Fruit fly (Drosophila melanogaster) whole organism, embryonic: ENCODE data around the gene CG32944.

Experiments
- B-H2 ChIP-seq: fragments of 200-800 bp; sonication (Bioruptor generic); optimal IDR thresholded peaks from 2 replicates; lab custom pipeline; 2018; ENCODE audit warnings: missing biosample characterization, mild to moderate bottlenecking, missing genetic modification characterization
- BtbVII ChIP-seq: fragments of 200-800 bp; sonication (Bioruptor generic); optimal IDR thresholded peaks from 3 replicates; lab custom pipeline; 2017; ENCODE audit warnings: missing biosample characterization, mild to moderate bottlenecking, missing genetic modification characterization
- CG10321 ChIP-seq: fragments of 200-800 bp; sonication (Bioruptor generic); IDR thresholded peaks from 2 replicates; pipeline ENCODE4 v1.3.6; 2022; ENCODE audit warnings: missing biosample characterization, missing genetic modification characterization
- CG11695 ChIP-seq: fragments of 200-800 bp; sonication (Bioruptor generic); IDR thresholded peaks from 3 replicates; pipeline ENCODE4 v1.3.6; 2022; ENCODE audit warnings: missing biosample characterization, missing genetic modification characterization
- CG11696 ChIP-seq: fragments of 200-800 bp; sonication (Bioruptor generic); IDR thresholded peaks from 2 replicates; pipeline ENCODE4 v1.3.6; 2022; ENCODE audit warnings: missing biosample characterization, missing genetic modification characterization
- CG12659 ChIP-seq: fragments of 200-800 bp; sonication (Bioruptor generic); optimal IDR thresholded peaks from 3 replicates; lab custom pipeline; 2017; ENCODE audit warnings: mild to moderate bottlenecking, missing biosample characterization, missing genetic modification reagents, missing genetic modification characterization
- CG18011 ChIP-seq: fragments of 200-800 bp; sonication (Bioruptor generic); optimal IDR thresholded peaks from 2 replicates; lab custom pipeline; 2017; ENCODE audit warnings: missing biosample characterization, missing genetic modification characterization, mild to moderate bottlenecking, moderate library complexity, missing genotype
- CG2116 ChIP-seq: fragments of 200-800 bp; sonication (Bioruptor generic); optimal IDR thresholded peaks from 3 replicates; lab custom pipeline; 2018; ENCODE audit warnings: missing biosample characterization, mild to moderate bottlenecking, missing genetic modification characterization
- CG2120 ChIP-seq: fragments of 200-800 bp; sonication (Bioruptor generic); optimal IDR thresholded peaks from 3 replicates; lab custom pipeline; 2016; ENCODE audit warnings: missing biosample characterization, missing genetic modification characterization
- CG2199 ChIP-seq: fragments of 200-800 bp; sonication (Bioruptor generic); IDR thresholded peaks from 3 replicates; pipeline ENCODE4 v1.3.6; 2022; ENCODE audit warnings: missing biosample characterization, missing genetic modification characterization
- CG31365 ChIP-seq: fragments of 200-800 bp; sonication (Bioruptor generic); optimal IDR thresholded peaks from 2 replicates; lab custom pipeline; 2018; ENCODE audit warnings: missing biosample characterization, mild to moderate bottlenecking, missing genetic modification characterization
- CG32532 ChIP-seq: fragments of 200-800 bp; sonication (Bioruptor generic); IDR thresholded peaks from 2 replicates; pipeline ENCODE4 v1.3.6; 2022; ENCODE audit warnings: missing biosample characterization, missing genetic modification characterization
- CG3281 ChIP-seq: fragments of 200-800 bp; sonication (Bioruptor generic); optimal IDR thresholded peaks from 3 replicates; lab custom pipeline; 2017; ENCODE audit warnings: missing biosample characterization, mild to moderate bottlenecking, missing genetic modification characterization
- CG4360 ChIP-seq: fragments of 200-800 bp; sonication (Bioruptor generic); IDR thresholded peaks from 2 replicates; pipeline ENCODE4 v1.3.6; 2022; ENCODE audit warnings: missing biosample characterization, missing genetic modification characterization
- CG4854 ChIP-seq: fragments of 200-800 bp; sonication (Bioruptor generic); optimal IDR thresholded peaks from 2 replicates; lab custom pipeline; 2016; ENCODE audit warnings: missing biosample characterization, missing genetic modification characterization, inconsistent platforms
- CG7357 ChIP-seq: fragments of 200-800 bp; sonication (Bioruptor generic); IDR thresholded peaks from 3 replicates; pipeline ENCODE4 v1.3.6; 2022; ENCODE audit warnings: missing biosample characterization, missing genetic modification characterization
- CG7786 ChIP-seq: fragments of 200-800 bp; sonication (Bioruptor generic); optimal IDR thresholded peaks from 2 replicates; lab custom pipeline; 2016; ENCODE audit warnings: missing biosample characterization, missing genetic modification characterization
- CG8388 ChIP-seq: fragments of 200-800 bp; sonication (Bioruptor generic); optimal IDR thresholded peaks from 2 replicates; lab custom pipeline; 2019; ENCODE audit warnings: missing biosample characterization, mild to moderate bottlenecking, missing genetic modification characterization, moderate library complexity
- Dip2 ChIP-seq: fragments of 200-800 bp; sonication (Bioruptor generic); IDR thresholded peaks from 2 replicates; pipeline ENCODE4 v1.3.6; 2022; ENCODE audit warnings: missing biosample characterization, missing genetic modification characterization
- Ets97D ChIP-seq: fragments of 200-800 bp; sonication (Bioruptor generic); optimal IDR thresholded peaks from 3 replicates; lab custom pipeline; 2016; ENCODE audit warnings: missing biosample characterization, missing genetic modification characterization
- Fer1 ChIP-seq: fragments of 200-800 bp; sonication (Bioruptor generic); optimal IDR thresholded peaks from 2 replicates; lab custom pipeline; 2017; ENCODE audit warnings: missing biosample characterization, mild to moderate bottlenecking, missing genetic modification characterization
- MBD-R2 ChIP-seq: fragments of 200-800 bp; sonication (Bioruptor generic); IDR thresholded peaks from 2 replicates; pipeline ENCODE4 v1.3.6; 2022; ENCODE audit warnings: missing biosample characterization, missing genetic modification characterization
- Max ChIP-seq: fragments of 200-800 bp; sonication (Bioruptor generic); optimal IDR thresholded peaks from 2 replicates; lab custom pipeline; 2016; ENCODE audit warnings: missing biosample characterization, mild to moderate bottlenecking, missing genetic modification characterization
- Meics ChIP-seq: fragments of 200-800 bp; sonication (Bioruptor generic); optimal IDR thresholded peaks from 2 replicates; lab custom pipeline; 2017; ENCODE audit warnings: missing biosample characterization, mild to moderate bottlenecking, missing genetic modification characterization
- NFAT ChIP-seq: fragments of 200-800 bp; sonication (Bioruptor generic); IDR thresholded peaks from 2 replicates; pipeline ENCODE4 v1.3.6; 2022; ENCODE audit warnings: missing biosample characterization, missing genetic modification characterization
- Oli ChIP-seq: fragments of 200-800 bp; sonication (Bioruptor generic); optimal IDR thresholded peaks from 2 replicates; lab custom pipeline; 2018; ENCODE audit warnings: missing biosample characterization, mild to moderate bottlenecking, missing genetic modification characterization, moderate library complexity
- Rfx ChIP-seq: fragments of 200-800 bp; sonication (Bioruptor generic); IDR thresholded peaks from 2 replicates; pipeline ENCODE4 v1.3.6; 2022; ENCODE audit warnings: missing biosample characterization, missing genetic modification characterization
- Rx ChIP-seq: fragments of 200-800 bp; sonication (Bioruptor generic); IDR thresholded peaks from 2 replicates; pipeline ENCODE4 v1.3.6; 2022; ENCODE audit warnings: missing biosample characterization, missing genetic modification characterization
- TFAM ChIP-seq: fragments of 200-800 bp; sonication (Bioruptor generic); optimal IDR thresholded peaks from 2 replicates; lab custom pipeline; 2017; ENCODE audit warnings: missing biosample characterization, missing genetic modification characterization, inconsistent platforms
- Usf ChIP-seq: fragments of 200-800 bp; sonication (Bioruptor generic); optimal IDR thresholded peaks from 2 replicates; lab custom pipeline; 2017; ENCODE audit warnings: missing genotype, missing biosample characterization, missing genetic modification characterization
- abd-A ChIP-seq: fragments of 200-800 bp; sonication (Bioruptor generic); optimal IDR thresholded peaks from 3 replicates; lab custom pipeline; 2019; ENCODE audit warnings: missing biosample characterization, mild to moderate bottlenecking, missing genetic modification characterization, moderate library complexity
- ato ChIP-seq: fragments of 200-800 bp; sonication (Bioruptor generic); IDR thresholded peaks from 2 replicates; pipeline ENCODE4 v1.3.6; 2022; ENCODE audit warnings: missing biosample characterization, missing genetic modification characterization; ENCODE audit not compliant: partially characterized antibody
- cg ChIP-seq: fragments of 200-800 bp; sonication (Bioruptor generic); optimal IDR thresholded peaks from 3 replicates; lab custom pipeline; 2019; ENCODE audit warnings: missing biosample characterization, mild to moderate bottlenecking, missing genetic modification characterization, moderate library complexity
- corto ChIP-seq: fragments of 200-800 bp; sonication (Bioruptor generic); optimal IDR thresholded peaks from 2 replicates; lab custom pipeline; 2016; ENCODE audit warnings: missing biosample characterization, mild to moderate bottlenecking, missing genetic modification characterization, moderate library complexity
- crol ChIP-seq: fragments of 200-800 bp; sonication (Bioruptor generic); IDR thresholded peaks from 2 replicates; pipeline ENCODE4 v1.3.6; 2022; ENCODE audit warnings: missing biosample characterization, missing genetic modification characterization
- h ChIP-seq: fragments of >200 bp; optimal IDR thresholded peaks from 2 replicates; lab custom pipeline; 2017
- jigr1 ChIP-seq: fragments of 200-800 bp; sonication (Bioruptor generic); IDR thresholded peaks from 3 replicates; pipeline ENCODE4 v1.3.6; 2022; ENCODE audit warnings: missing biosample characterization, missing genetic modification characterization
- kah ChIP-seq: fragments of 200-800 bp; sonication (Bioruptor generic); optimal IDR thresholded peaks from 2 replicates; lab custom pipeline; 2018; ENCODE audit warnings: missing biosample characterization, mild to moderate bottlenecking, missing genetic modification characterization
- kay ChIP-seq: fragments of 200-800 bp; sonication (Bioruptor generic); optimal IDR thresholded peaks from 2 replicates; lab custom pipeline; 2016; ENCODE audit warnings: missing biosample characterization, missing genetic modification characterization
- knrl ChIP-seq: fragments of 200-800 bp; sonication (Bioruptor generic); IDR thresholded peaks from 3 replicates; pipeline ENCODE4 v1.3.6; 2022; ENCODE audit warnings: missing biosample characterization, missing genetic modification characterization; ENCODE audit not compliant: partially characterized antibody
- lbe ChIP-seq: fragments of 200-800 bp; sonication (Bioruptor generic); optimal IDR thresholded peaks from 2 replicates; lab custom pipeline; 2016; ENCODE audit warnings: missing biosample characterization, mild to moderate bottlenecking, missing genetic modification characterization
- onecut ChIP-seq: fragments of 200-800 bp; sonication (Bioruptor generic); IDR thresholded peaks from 2 replicates; pipeline ENCODE4 v1.3.6; 2022; ENCODE audit warnings: missing biosample characterization, missing genetic modification characterization
- pfk ChIP-seq: fragments of 200-800 bp; sonication (Bioruptor generic); optimal IDR thresholded peaks from 2 replicates; lab custom pipeline; 2018; ENCODE audit warnings: missing biosample characterization, mild to moderate bottlenecking, missing genetic modification characterization, moderate library complexity
- sens ChIP-seq: fragments of 200-800 bp; sonication (Bioruptor generic); peaks from one replicate; lab custom pipeline; 2016; ENCODE audit warnings: missing biosample characterization, missing genetic modification characterization
- sqz ChIP-seq: fragments of 200-800 bp; sonication (Bioruptor generic); optimal IDR thresholded peaks from 3 replicates; lab custom pipeline; 2018; ENCODE audit warnings: missing biosample characterization, mild to moderate bottlenecking, missing genetic modification characterization
- tll ChIP-seq, 2 experiments: fragments of 200-800 bp in 1 of 2; fragments of >200 bp in 1 of 2; sonication (Bioruptor generic) in 1 of 2; optimal IDR thresholded peaks; 2 replicates each; lab custom pipeline; 2017 to 2019; ENCODE audit warnings: missing biosample characterization in 2 of 2, missing genetic modification characterization in 2 of 2, mild to moderate bottlenecking in 1 of 2, moderate library complexity in 1 of 2
- tna ChIP-seq: fragments of 200-800 bp; sonication (Bioruptor generic); IDR thresholded peaks from 2 replicates; pipeline ENCODE4 v1.3.6; 2022; ENCODE audit warnings: missing biosample characterization, missing genetic modification characterization; ENCODE audit not compliant: partially characterized antibody
- vvl ChIP-seq: fragments of 200-800 bp; sonication (Bioruptor generic); IDR thresholded peaks from 2 replicates; pipeline ENCODE4 v1.3.6; 2022; ENCODE audit warnings: missing biosample characterization, missing genetic modification characterization
- zen ChIP-seq: fragments of 200-800 bp; sonication (Bioruptor generic); optimal IDR thresholded peaks from 3 replicates; lab custom pipeline; 2018; ENCODE audit warnings: missing biosample characterization, mild to moderate bottlenecking, missing genetic modification characterization, moderate library complexity

The CG32944 gene

DNA sequence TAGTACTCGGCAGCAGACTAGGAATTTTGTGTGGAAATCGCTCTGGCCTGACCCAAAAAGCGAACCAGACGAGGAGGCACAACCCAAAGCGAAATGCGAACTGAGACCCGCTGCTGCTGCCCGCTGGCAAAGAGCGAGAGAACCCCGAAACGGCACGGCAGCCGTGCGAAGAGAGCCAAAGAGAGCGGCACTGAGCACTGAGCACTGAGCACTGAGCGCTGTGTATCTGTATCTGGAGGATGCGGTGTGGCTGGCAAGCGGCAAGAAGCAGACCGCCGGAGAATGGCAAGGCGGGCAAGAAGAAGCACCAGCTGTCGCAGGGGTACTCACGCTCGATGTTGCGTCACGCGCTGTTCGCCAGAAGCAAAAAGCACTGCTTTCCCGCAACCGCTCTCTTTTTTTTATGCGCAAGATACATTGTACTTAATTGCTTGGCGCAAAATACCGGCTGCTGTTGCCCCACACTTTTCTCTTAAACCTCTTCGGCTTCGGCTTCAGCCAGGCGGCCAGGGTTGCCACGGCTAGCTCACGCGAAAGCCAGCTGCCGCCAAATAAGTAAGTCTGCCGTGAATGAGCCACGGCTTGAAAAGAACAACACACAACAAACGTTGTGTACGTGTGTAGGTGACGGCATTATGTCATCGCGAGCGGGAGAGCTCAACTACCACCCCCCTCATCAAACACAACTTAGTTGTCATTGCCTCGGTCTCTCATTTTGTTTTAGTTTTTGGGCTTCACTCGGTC, 34.0 kb upstream of the CG32944 start (continued):
- TF ChIP-seq lbe (GFP tag; lab: Kevin White, UChicago), result peak; percentile 47
- TF ChIP-seq Fer1 (GFP tag; lab: Kevin White, UChicago), result peak; percentile 49
- TF ChIP-seq kah (GFP tag; lab: Kevin White, UChicago), result peak; percentile 36
- TF ChIP-seq Max, result peak; percentile 51
- TF ChIP-seq pfk (GFP tag; lab: Kevin White, UChicago), result peak; percentile 26
- TF ChIP-seq CG2116, result peak; percentile 33
- TF ChIP-seq Meics (GFP tag; lab: Kevin White, UChicago), result no peak
- TF ChIP-seq CG7357 (GFP tag; lab: Robert Waterston, UW), result no peak
- TF ChIP-seq CG31365 (tag; lab: Kevin White, UChicago), result peak; percentile 78
- 0 out of 2 replicates have a peak, but pooled peaks have one; percentile 28 for TF ChIP-seq NFAT
- TF ChIP-seq BtbVII (GFP tag; lab: Kevin White, UChicago), result peak; percentile 57
- TF ChIP-seq Dip2 (GFP tag; lab: Robert Waterston, UW), result no peak
- peak; percentile 51 for TF ChIP-seq vvl (GFP tag; lab: Robert Waterston, UW)
- peak; percentile 34 for TF ChIP-seq onecut (GFP tag; lab: Robert Waterston, UW)
- TF ChIP-seq CG18011 (GFP tag; lab: Kevin White, UChicago), result no peak
- peak; percentile 80 for TF ChIP-seq corto
- TF ChIP-seq CG7786 (GFP tag; lab: Kevin White, UChicago), result no peak
- TF ChIP-seq ato (GFP tag; lab: Robert Waterston, UW), result peak; percentile 55; the same call in 1 of the 2 replicates
- TF ChIP-seq CG2199 (GFP tag; lab: Robert Waterston, UW), result 0 out of 3 replicates have a peak, but pooled peaks have one; percentile 16
- TF ChIP-seq CG3281, result no peak
- peak; percentile 49 for TF ChIP-seq Ets97D (GFP tag; lab: Kevin White, UChicago)
- peak; percentile 32 for TF ChIP-seq zen
- no peak for TF ChIP-seq TFAM (GFP tag; lab: Kevin White, UChicago)
- TF ChIP-seq kay (GFP tag; lab: Kevin White, UChicago), result peak; percentile 37
- peak; percentile 41 for TF ChIP-seq CG12659 (GFP tag; lab: Kevin White, UChicago)
- no peak for TF ChIP-seq Rx (GFP tag; lab: Robert Waterston, UW)
- TF ChIP-seq Usf (GFP tag; lab: Kevin White, UChicago), result no peak
- TF ChIP-seq CG4360 (GFP tag; lab: Robert Waterston, UW), result peak; percentile 52; the same call in 1 of the 2 replicates
- peak; percentile 22; the same call in 1 of the 2 replicates for TF ChIP-seq tna (GFP tag; lab: Robert Waterston, UW)
- TF ChIP-seq CG11696, result 0 out of 2 replicates have a peak, but pooled peaks have one; percentile 46
- TF ChIP-seq Rfx (GFP tag; lab: Robert Waterston, UW), result peak; percentile 18; the same call in 1 of the 2 replicates
- peak; percentile 81 for TF ChIP-seq abd-A (tag; lab: Kevin White, UChicago)
- peak; percentile 22; the same call in 1 of the 3 replicates for TF ChIP-seq CG11695 (GFP tag; lab: Robert Waterston, UW)
- TF ChIP-seq CG8388, result no peak
- peak; percentile 74 for TF ChIP-seq sens (GFP tag; lab: Kevin White, UChicago)
- no peak for TF ChIP-seq jigr1 (GFP tag; lab: Robert Waterston, UW)
- no peak for TF ChIP-seq B-H2 (GFP tag; lab: Kevin White, UChicago)
- no peak for TF ChIP-seq CG10321
- peak; percentile 70; the same call in 1 of the 2 replicates for TF ChIP-seq CG32532
- TF ChIP-seq CG4854 (GFP tag; lab: Kevin White, UChicago), result no peak
- TF ChIP-seq sqz (GFP tag; lab: Kevin White, UChicago), result peak; percentile 55
- peak; percentile 73 for TF ChIP-seq MBD-R2 (GFP tag; lab: Robert Waterston, UW)
- TF ChIP-seq crol (GFP tag; lab: Robert Waterston, UW), result peak; percentile 78
- TF ChIP-seq tll (GFP tag; optimal IDR thresholded peaks at IDR 0.05; lab: Kevin White, UChicago), result peak in 1 of 2 experiments; percentile 19
- peak; percentile 7 for TF ChIP-seq CG2120 (GFP tag; lab: Kevin White, UChicago)
- TF ChIP-seq h (lab: Kevin White, UChicago), result no peak
- no peak for TF ChIP-seq Oli
- TF ChIP-seq cg (GFP tag; lab: Kevin White, UChicago), result peak; percentile 78
- 0 out of 3 replicates have a peak, but pooled peaks have one; percentile 20 for TF ChIP-seq knrl (GFP tag; lab: Robert Waterston, UW)
